Worm (Caenorhabditis elegans) whole organism, L2 larva: Measurements from ENCODE around the gene aly-1.
A peak's percentile ranks its signal among the peaks of the same experiment; 100 is the strongest.

Experiments
- C34F6.9 ChIP-seq: fragments of 150-350 bp; optimal IDR thresholded peaks from 2 replicates; lab custom pipeline; 2014; ENCODE audit warnings: missing biosample characterization, missing genetic modification characterization
- F13H6.1 ChIP-seq: sonication (generic microtip); optimal IDR thresholded peaks from 2 replicates; lab custom pipeline; 2016; ENCODE audit warnings: missing genetic modification characterization, missing compliant biosample characterization
- Y55F3AM.14 ChIP-seq: fragments of 200-800 bp; sonication (Bioruptor generic); optimal IDR thresholded peaks from 2 replicates; lab custom pipeline; 2018; ENCODE audit warnings: mild to moderate bottlenecking, missing genetic modification characterization, missing compliant biosample characterization
- ZK546.5 ChIP-seq: sonication (generic microtip); optimal IDR thresholded peaks from 2 replicates; lab custom pipeline; 2017; ENCODE audit warnings: missing biosample characterization, missing genetic modification characterization
- alr-1 ChIP-seq: fragments of 150-350 bp; optimal IDR thresholded peaks from 2 replicates; lab custom pipeline; 2014; ENCODE audit warnings: missing biosample characterization, missing genetic modification characterization
- aly-2 ChIP-seq: fragments of 150-350 bp; optimal IDR thresholded peaks from 2 replicates; lab custom pipeline; 2014; ENCODE audit warnings: missing biosample characterization, missing genetic modification characterization
- ama-1 ChIP-seq: fragments of 150-350 bp; optimal IDR thresholded peaks from 2 replicates; lab custom pipeline; 2018; ENCODE audit warnings: inconsistent platforms
- blmp-1 ChIP-seq: sonication (generic microtip); optimal IDR thresholded peaks from 2 replicates; lab custom pipeline; 2017; ENCODE audit warnings: missing genetic modification characterization, mild to moderate bottlenecking, missing compliant biosample characterization, antibody characterized with exemption, moderate library complexity; ENCODE audit not compliant: insufficient read depth
- ceh-16 ChIP-seq: fragments of 150-350 bp; optimal IDR thresholded peaks from 2 replicates; lab custom pipeline; 2014; ENCODE audit warnings: missing biosample characterization, missing genetic modification characterization
- ceh-82 ChIP-seq: fragments of 150-350 bp; optimal IDR thresholded peaks from 2 replicates; lab custom pipeline; 2014; ENCODE audit warnings: missing biosample characterization, missing genetic modification characterization
- crh-2 ChIP-seq: sonication (generic microtip); optimal IDR thresholded peaks from 2 replicates; lab custom pipeline; 2017; ENCODE audit warnings: missing biosample characterization, missing genetic modification characterization
- dmd-4 ChIP-seq: sonication (generic microtip); optimal IDR thresholded peaks from 2 replicates; lab custom pipeline; 2017; ENCODE audit warnings: missing biosample characterization, missing genetic modification characterization
- elt-1 ChIP-seq: fragments of 150-350 bp; optimal IDR thresholded peaks from 2 replicates; lab custom pipeline; 2014; ENCODE audit warnings: missing biosample characterization, missing genetic modification characterization
- elt-3 ChIP-seq: sonication (generic microtip); optimal IDR thresholded peaks from 2 replicates; lab custom pipeline; 2017; ENCODE audit warnings: missing biosample characterization, missing genetic modification characterization
- fos-1 ChIP-seq: fragments of 150-350 bp; optimal IDR thresholded peaks from 2 replicates; lab custom pipeline; 2014; ENCODE audit warnings: missing biosample characterization, missing genetic modification characterization
- gmeb-1 ChIP-seq: fragments of 150-350 bp; optimal IDR thresholded peaks from 2 replicates; lab custom pipeline; 2014; ENCODE audit warnings: missing biosample characterization, missing genetic modification characterization
- lin-11 ChIP-seq: fragments of 150-350 bp; sonication (generic microtip); optimal IDR thresholded peaks from 2 replicates; lab custom pipeline; 2014; ENCODE audit warnings: missing biosample characterization, missing genetic modification characterization, inconsistent platforms, mixed read lengths
- lin-13 ChIP-seq: fragments of 150-350 bp; optimal IDR thresholded peaks from 2 replicates; lab custom pipeline; 2014; ENCODE audit warnings: missing biosample characterization, missing genetic modification reagents, missing genetic modification characterization
- lin-39 ChIP-seq: fragments of 150-350 bp; optimal IDR thresholded peaks from 2 replicates; lab custom pipeline; 2014; ENCODE audit warnings: missing biosample characterization, missing genetic modification reagents, missing genetic modification characterization
- lsy-2 ChIP-seq, 2 experiments: fragments of 150-350 bp in 1 of 2; sonication (generic microtip) in 1 of 2; optimal IDR thresholded peaks; 2 replicates each; lab custom pipeline; 2014 to 2017; ENCODE audit warnings: missing biosample characterization in 2 of 2, missing genetic modification characterization in 2 of 2
- mab-5 ChIP-seq: fragments of 150-350 bp; optimal IDR thresholded peaks from 2 replicates; lab custom pipeline; 2014; ENCODE audit warnings: missing biosample characterization, missing genetic modification characterization
- mbf-1 ChIP-seq: sonication (generic microtip); optimal IDR thresholded peaks from 2 replicates; lab custom pipeline; 2017; ENCODE audit warnings: missing biosample characterization, missing genetic modification characterization
- mdl-1 ChIP-seq, 2 experiments: fragments of 150-350 bp in 1 of 2; sonication (generic microtip) in 1 of 2; optimal IDR thresholded peaks; 2 replicates each; lab custom pipeline; 2017; ENCODE audit warnings: missing biosample characterization in 2 of 2, missing genetic modification characterization in 2 of 2
- nhr-10 ChIP-seq: sonication (generic microtip); optimal IDR thresholded peaks from 2 replicates; lab custom pipeline; 2017; ENCODE audit warnings: missing biosample characterization, missing genetic modification characterization
- nhr-11 ChIP-seq: fragments of 150-350 bp; optimal IDR thresholded peaks from 2 replicates; lab custom pipeline; 2014; ENCODE audit warnings: missing biosample characterization, missing genetic modification characterization
- nhr-129 ChIP-seq: fragments of 150-350 bp; optimal IDR thresholded peaks from 2 replicates; lab custom pipeline; 2014; ENCODE audit warnings: missing biosample characterization, missing genetic modification characterization
- nhr-21 ChIP-seq: fragments of 150-350 bp; optimal IDR thresholded peaks from 2 replicates; lab custom pipeline; 2014; ENCODE audit warnings: missing biosample characterization, missing genetic modification characterization
- nhr-237 ChIP-seq: fragments of 150-350 bp; optimal IDR thresholded peaks from 2 replicates; lab custom pipeline; 2014; ENCODE audit warnings: missing biosample characterization, missing genetic modification characterization
- nhr-25 ChIP-seq: fragments of 150-350 bp; sonication (generic microtip); optimal IDR thresholded peaks from 3 replicates; lab custom pipeline; 2014; ENCODE audit warnings: missing biosample characterization, missing genetic modification characterization
- nhr-6 ChIP-seq: fragments of 150-350 bp; optimal IDR thresholded peaks from 2 replicates; lab custom pipeline; 2014; ENCODE audit warnings: missing biosample characterization, missing genetic modification characterization
- peb-1 ChIP-seq: fragments of 150-350 bp; optimal IDR thresholded peaks from 2 replicates; lab custom pipeline; 2014; ENCODE audit warnings: missing biosample characterization, missing genetic modification characterization
- sma-3 ChIP-seq: sonication (generic microtip); optimal IDR thresholded peaks from 2 replicates; lab custom pipeline; 2016; ENCODE audit warnings: missing genetic modification reagents, missing genetic modification characterization, missing compliant biosample characterization
- sma-9 ChIP-seq, 2 experiments: fragments of 150-350 bp in 1 of 2; sonication (generic microtip) in 1 of 2; optimal IDR thresholded peaks; 2 replicates each; lab custom pipeline; 2014 to 2016; ENCODE audit warnings: missing genetic modification characterization in 2 of 2, mild to moderate bottlenecking in 1 of 2, missing biosample characterization in 1 of 2, missing compliant biosample characterization in 1 of 2, missing genetic modification reagents in 1 of 2, moderate library complexity in 1 of 2
- snpc-4 ChIP-seq: fragments of 150-350 bp; optimal IDR thresholded peaks from 2 replicates; lab custom pipeline; 2014; ENCODE audit warnings: missing biosample characterization, missing genetic modification characterization
- unc-39 ChIP-seq: fragments of 150-350 bp; optimal IDR thresholded peaks from 2 replicates; lab custom pipeline; 2014; ENCODE audit warnings: missing biosample characterization, missing genetic modification characterization
- unc-55 ChIP-seq: fragments of 150-350 bp; sonication (generic microtip); optimal IDR thresholded peaks from 3 replicates; lab custom pipeline; 2014; ENCODE audit warnings: missing biosample characterization, missing genetic modification reagents, missing genetic modification characterization
- ztf-1 ChIP-seq: fragments of 200-800 bp; sonication (Bioruptor generic); conservative IDR thresholded peaks from 2 replicates; pipeline ENCODE4 v1.3.6; 2022; ENCODE audit warnings: missing genetic modification characterization, missing compliant biosample characterization
- ztf-11 ChIP-seq: sonication (generic microtip); optimal IDR thresholded peaks from 2 replicates; lab custom pipeline; 2017; ENCODE audit warnings: missing biosample characterization, missing genetic modification characterization
- ztf-4 ChIP-seq: fragments of 150-350 bp; optimal IDR thresholded peaks from 2 replicates; lab custom pipeline; 2014; ENCODE audit warnings: missing biosample characterization, missing genetic modification characterization

Gene aly-1

DNA sequence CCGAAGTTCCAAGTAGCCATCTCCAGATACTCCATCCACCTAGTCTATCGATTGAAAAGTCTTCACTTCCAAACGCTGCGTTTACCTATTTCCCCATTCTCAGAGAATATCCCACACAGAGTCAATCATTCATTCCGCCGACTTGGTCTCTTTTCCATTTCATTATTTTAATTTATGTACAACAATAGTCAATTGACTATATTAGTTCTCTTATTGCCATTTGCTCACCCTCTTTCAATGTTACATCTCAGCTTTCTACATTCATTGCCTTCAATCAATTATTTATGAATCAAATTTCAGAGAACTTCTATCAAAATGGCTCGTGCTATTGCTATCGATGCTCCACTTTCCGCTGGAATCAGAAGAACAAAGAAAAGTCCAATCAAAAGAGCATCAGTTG, at the start of gene aly-1:
aly-1 (plus strand) TSS at position 301 of the 400 bp plus-strand sequence.
- TF ChIP-seq nhr-6 (no peak), elt-3 (tag; lab: Kevin White, UChicago) (no peak), unc-39 (tag; lab: Kevin White, UChicago) (no peak), snpc-4 (tag; lab: Kevin White, UChicago) (no peak), mab-5 (tag; lab: Kevin White, UChicago) (no peak), ztf-11 (no peak), F13H6.1 (tag; lab: Kevin White, UChicago) (no peak), crh-2 (tag; lab: Kevin White, UChicago) (no peak), nhr-11 (tag; lab: Kevin White, UChicago) (no peak), nhr-21 (tag; lab: Kevin White, UChicago) (no peak), elt-1 (tag; lab: Kevin White, UChicago) (no peak), aly-2 (tag; lab: Kevin White, UChicago) (no peak), alr-1 (tag; lab: Kevin White, UChicago) (no peak), lin-13 (no peak), nhr-10 (tag; lab: Kevin White, UChicago) (no peak), lin-39 (tag; lab: Kevin White, UChicago) (no peak), ZK546.5 (tag; lab: Kevin White, UChicago) (no peak), ceh-16 (tag; lab: Kevin White, UChicago) (no peak)

DNA sequence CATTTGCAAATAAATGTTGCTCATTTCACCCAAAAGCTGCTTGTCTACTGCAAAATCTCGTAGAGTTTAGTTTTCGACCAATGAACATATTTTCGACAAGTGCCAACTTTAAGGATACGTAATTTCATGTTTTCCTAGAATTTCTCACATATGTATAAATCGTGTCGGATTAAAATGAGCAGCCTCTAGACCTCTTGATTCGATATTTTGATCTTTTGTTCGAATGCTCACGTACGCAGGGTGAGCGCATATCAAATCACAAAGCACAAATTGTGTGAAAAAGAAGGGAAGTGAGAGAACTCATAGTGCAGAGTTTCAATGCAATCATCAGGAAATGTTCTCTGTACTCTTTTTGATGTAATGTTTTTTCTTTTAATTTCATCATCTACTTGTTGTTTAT, 45.2 kb upstream of the aly-1 start:
- TF ChIP-seq fos-1 (tag; lab: Kevin White, UChicago) (peak; percentile 10), crh-2 (tag; lab: Kevin White, UChicago) (peak; percentile 54), peb-1 (tag; lab: Kevin White, UChicago) (no peak), alr-1 (tag; lab: Kevin White, UChicago) (no peak), F13H6.1 (tag; lab: Kevin White, UChicago) (peak; percentile 31), mab-5 (tag; lab: Kevin White, UChicago) (no peak), lsy-2 (tag; optimal IDR thresholded peaks at IDR 0.05; lab: Kevin White, UChicago) (peak in 1 of 2 experiments; percentile 36), ztf-1 (GFP tag; lab: Robert Waterston, UW) (no peak), nhr-21 (tag; lab: Kevin White, UChicago) (peak; percentile 48), lin-11 (no peak), ztf-4 (tag; lab: Kevin White, UChicago) (no peak), ama-1 (lab: Kevin White, UChicago) (no peak), sma-9 (GFP tag; optimal IDR thresholded peaks at IDR 0.05; lab: Kevin White, UChicago) (peak; percentile 61), sma-9 (tag; optimal IDR thresholded peaks at IDR 0.05; lab: Kevin White, UChicago) (no peak), nhr-237 (tag; lab: Kevin White, UChicago) (no peak), nhr-129 (peak; percentile 49)
- TF ChIP-seq, all 48 proteins: peak for 7

DNA sequence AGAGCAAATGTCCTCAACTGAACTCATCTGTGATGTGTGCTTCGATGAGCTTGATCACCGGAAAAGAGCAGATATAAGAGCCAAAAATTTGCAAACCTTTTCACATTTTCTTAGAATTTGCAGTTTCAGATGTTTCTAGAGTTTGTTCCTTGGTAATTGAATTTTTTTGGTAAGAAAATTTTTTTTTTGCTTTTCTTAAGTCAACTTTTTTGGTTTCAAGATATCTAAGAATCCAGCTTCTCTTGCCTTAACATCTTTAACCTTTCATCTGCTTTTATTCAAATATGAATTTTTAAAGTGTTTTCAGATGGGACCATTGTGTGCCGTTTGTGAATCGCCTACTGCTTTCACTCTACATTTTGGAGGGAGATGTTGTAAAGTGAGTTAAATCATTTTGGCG, 39.0 kb upstream of the aly-1 start, which contains the start of gene nhr-11:
nhr-11 (plus strand) TSS at position 301 of the 400 bp plus-strand sequence.
- no peak for TF ChIP-seq peb-1 (tag; lab: Kevin White, UChicago)
- no peak for TF ChIP-seq nhr-6
- TF ChIP-seq ZK546.5 (tag; lab: Kevin White, UChicago) = no peak
- no peak for TF ChIP-seq elt-1 (tag; lab: Kevin White, UChicago)
- TF ChIP-seq unc-39 (tag; lab: Kevin White, UChicago) = no peak
- no peak for TF ChIP-seq crh-2 (tag; lab: Kevin White, UChicago)
- no peak for TF ChIP-seq aly-2 (tag; lab: Kevin White, UChicago)
- TF ChIP-seq sma-9 (GFP tag; optimal IDR thresholded peaks at IDR 0.05; lab: Kevin White, UChicago) = no peak
- TF ChIP-seq sma-9 (tag; optimal IDR thresholded peaks at IDR 0.05; lab: Kevin White, UChicago) = no peak
- TF ChIP-seq sma-3 (GFP tag; lab: Kevin White, UChicago) = no peak
- TF ChIP-seq nhr-11 (tag; lab: Kevin White, UChicago) = no peak
- no peak for TF ChIP-seq mab-5 (tag; lab: Kevin White, UChicago)

DNA sequence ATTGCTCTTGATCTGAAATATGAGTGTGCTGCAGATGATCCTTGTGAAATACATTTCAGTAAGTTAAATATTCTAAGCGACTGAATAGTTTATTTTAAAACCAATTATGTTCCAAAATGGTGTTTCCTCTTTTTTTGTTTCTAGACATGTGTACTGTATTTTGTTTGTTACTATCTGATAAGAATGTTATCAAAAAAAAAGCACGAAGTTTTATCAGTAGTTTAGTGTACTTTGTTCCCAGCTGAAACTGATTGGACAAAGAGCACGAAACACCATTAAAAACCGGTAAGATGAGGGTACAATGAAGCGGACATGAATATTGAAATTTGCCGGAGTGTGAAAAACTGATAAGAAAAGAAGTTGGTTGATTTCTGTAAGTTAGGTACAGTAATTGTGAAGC, 38.5 kb upstream of the aly-1 start:
- no peak for TF ChIP-seq ceh-82 (tag; lab: Kevin White, UChicago)
- TF ChIP-seq fos-1 (tag; lab: Kevin White, UChicago) = peak; percentile 22

DNA sequence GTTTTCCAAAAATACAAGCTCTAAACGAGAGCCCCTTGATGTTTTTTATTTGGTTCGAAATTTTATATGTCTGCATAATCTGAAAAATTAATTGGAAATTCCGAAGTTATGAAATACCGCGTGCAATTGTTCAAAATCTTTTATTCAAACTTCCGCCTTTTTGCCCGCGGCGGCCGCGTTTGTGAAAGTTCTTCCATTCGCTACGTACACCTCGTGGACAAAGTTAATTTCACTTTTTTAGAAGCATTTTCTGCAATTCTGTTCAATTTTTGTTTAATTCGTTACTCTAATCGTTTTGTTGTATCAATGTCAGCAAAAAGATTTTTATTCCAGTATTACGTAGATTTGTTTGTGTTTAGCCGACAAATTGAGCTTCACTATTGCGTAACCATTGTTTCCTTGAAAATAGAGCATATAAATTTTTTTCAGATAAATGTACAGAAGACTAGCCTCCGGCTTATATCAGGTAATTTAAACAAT, 34.4 kb upstream of the aly-1 start, which contains the start of gene mppb-1:
mppb-1 (plus strand) TSS at position 430 of the 480 bp plus-strand sequence.
- TF ChIP-seq aly-2 (tag; lab: Kevin White, UChicago) (no peak), ama-1 (lab: Kevin White, UChicago) (no peak), mab-5 (tag; lab: Kevin White, UChicago) (peak; percentile 60), sma-9 (GFP tag; optimal IDR thresholded peaks at IDR 0.05; lab: Kevin White, UChicago) (peak; percentile 92), sma-9 (tag; optimal IDR thresholded peaks at IDR 0.05; lab: Kevin White, UChicago) (no peak), gmeb-1 (peak; percentile 96), C34F6.9 (tag; lab: Kevin White, UChicago) (peak; percentile 85), ZK546.5 (tag; lab: Kevin White, UChicago) (no peak), crh-2 (tag; lab: Kevin White, UChicago) (peak; percentile 75), snpc-4 (tag; lab: Kevin White, UChicago) (peak; percentile 23), dmd-4 (no peak), ceh-16 (tag; lab: Kevin White, UChicago) (no peak), sma-3 (GFP tag; lab: Kevin White, UChicago) (peak; percentile 87), unc-55 (GFP tag; lab: Kevin White, UChicago) (peak; percentile 91), nhr-129 (peak; percentile 65), Y55F3AM.14 (GFP tag; lab: Kevin White, UChicago) (peak; percentile 26), lsy-2 (tag; optimal IDR thresholded peaks at IDR 0.05; lab: Kevin White, UChicago) (peak; percentile 63 to 85), nhr-25 (tag; lab: Kevin White, UChicago) (peak; percentile 84), elt-3 (tag; lab: Kevin White, UChicago) (no peak), nhr-10 (tag; lab: Kevin White, UChicago) (no peak), lin-39 (tag; lab: Kevin White, UChicago) (no peak), blmp-1 (peak; percentile 95), mbf-1 (tag; lab: Kevin White, UChicago) (no peak), mdl-1 (tag; optimal IDR thresholded peaks at IDR 0.05; lab: Kevin White, UChicago) (peak in 1 of 2 experiments; percentile 39), ceh-82 (tag; lab: Kevin White, UChicago) (no peak)
